Worm (Caenorhabditis elegans): ENCODE measurements around the gene toc-1.

toc-1 gene

DNA sequence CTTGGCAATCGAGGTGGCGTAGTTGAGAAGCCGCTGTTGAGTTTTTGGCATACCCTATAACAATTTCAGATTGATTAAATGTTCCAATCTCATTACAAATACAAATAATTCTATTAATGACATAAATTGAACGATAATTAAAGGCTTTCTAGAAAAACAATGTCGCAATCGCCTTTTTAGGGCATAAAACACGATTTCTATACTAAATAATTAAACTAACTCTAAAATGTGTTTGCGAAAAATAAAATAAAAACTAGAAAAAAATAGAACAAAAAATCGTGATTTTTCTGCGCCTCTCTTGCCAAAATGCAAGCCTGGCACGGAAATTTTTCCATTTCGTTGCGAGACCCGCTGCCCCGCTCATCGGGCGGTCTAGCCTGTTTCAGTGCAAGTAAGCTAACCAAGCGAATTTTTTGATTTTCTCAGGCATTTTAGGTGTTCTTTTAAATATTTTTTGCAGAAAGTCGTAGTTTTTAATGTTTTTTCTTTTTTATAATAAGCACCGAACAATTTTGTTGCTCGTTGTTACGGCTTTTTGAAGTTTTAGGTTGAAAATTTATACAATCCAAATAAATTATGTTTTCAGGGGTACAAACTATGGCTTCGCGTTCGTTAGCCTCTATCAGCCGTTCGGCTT lies 47.1 kb upstream of the toc-1 start, which contains the start of the genes C34E10.12, C34E10.10 and atp-2 (continued):
- TF ChIP-seq aha-1 (tag; optimal IDR thresholded peaks at IDR 0.05) = peak; percentile 59
- TF ChIP-seq zag-1 (tag; optimal IDR thresholded peaks at IDR 0.05) = no peak
- peak; percentile 97 for TF ChIP-seq C16A3.4 (tag; optimal IDR thresholded peaks at IDR 0.05)
- peak; percentile 90 for TF ChIP-seq rnt-1 (tag; optimal IDR thresholded peaks at IDR 0.05)
- TF ChIP-seq mep-1 (tag; optimal IDR thresholded peaks at IDR 0.05) = peak; percentile 83
- peak; percentile 48 for TF ChIP-seq sox-4 (tag; optimal IDR thresholded peaks at IDR 0.05)
- no peak for TF ChIP-seq sup-37 (GFP tag; optimal IDR thresholded peaks at IDR 0.05)
- no peak for TF ChIP-seq Y116A8C.19 (tag; optimal IDR thresholded peaks at IDR 0.05; ENCODE audit: borderline replicate concordance)
- peak; percentile 31 for TF ChIP-seq ceh-90 (tag; optimal IDR thresholded peaks at IDR 0.05)
- TF ChIP-seq dpl-1 (GFP tag; optimal IDR thresholded peaks at IDR 0.05) = peak; percentile 79 to 85 (median 82)
- TF ChIP-seq zip-4 (GFP tag; optimal IDR thresholded peaks at IDR 0.05) = peak; percentile 40

- TF ChIP-seq efl-1 (optimal IDR thresholded peaks at IDR 0.05) (no peak), efl-1 (GFP tag; optimal IDR thresholded peaks at IDR 0.05 in 1 of 2) (peak in 1 of 2 experiments; percentile 90), nhr-28 (tag; optimal IDR thresholded peaks at IDR 0.05) (no peak), ama-1 (optimal IDR thresholded peaks at IDR 0.05) (peak; percentile 20)
Measured at ce11 chrIII:5228839-5229238, 46.2 kb upstream of the toc-1 start.

DNA sequence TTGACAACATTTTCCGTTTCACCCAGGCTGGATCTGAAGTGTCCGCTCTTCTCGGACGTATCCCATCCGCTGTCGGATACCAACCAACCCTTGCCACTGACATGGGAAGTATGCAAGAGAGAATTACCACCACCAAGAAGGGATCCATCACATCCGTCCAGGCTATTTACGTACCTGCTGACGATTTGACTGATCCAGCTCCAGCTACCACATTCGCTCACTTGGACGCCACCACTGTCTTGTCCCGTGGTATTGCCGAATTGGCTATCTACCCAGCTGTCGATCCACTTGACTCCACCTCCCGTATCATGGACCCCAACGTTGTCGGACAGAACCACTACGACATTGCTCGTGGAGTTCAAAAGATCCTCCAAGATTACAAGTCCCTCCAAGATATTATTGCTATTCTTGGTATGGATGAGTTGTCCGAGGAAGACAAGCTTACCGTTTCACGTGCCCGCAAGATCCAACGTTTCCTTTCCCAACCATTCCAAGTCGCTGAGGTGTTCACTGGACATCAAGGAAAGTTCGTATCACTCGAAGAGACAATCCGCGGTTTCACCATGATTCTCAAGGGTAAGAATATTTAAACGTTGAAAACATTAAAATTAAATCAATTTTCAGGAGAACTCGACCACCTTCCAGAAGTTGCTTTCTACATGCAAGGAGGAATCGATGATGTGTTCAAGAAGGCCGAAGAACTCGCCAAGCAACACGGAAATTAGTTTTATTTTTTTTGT lies 45.4 kb upstream of the toc-1 start:
- no peak for TF ChIP-seq pqm-1 (tag; optimal IDR thresholded peaks at IDR 0.05)
- TF ChIP-seq nhr-85 (tag) = peak; percentile 59
- no peak for TF ChIP-seq efl-1 (optimal IDR thresholded peaks at IDR 0.05)
- peak in 1 of 2 experiments; percentile 90 for TF ChIP-seq efl-1 (GFP tag; optimal IDR thresholded peaks at IDR 0.05 in 1 of 2)
- peak; percentile 33 for TF ChIP-seq nhr-76 (tag; optimal IDR thresholded peaks at IDR 0.05)
- TF ChIP-seq alr-1 (tag; optimal IDR thresholded peaks at IDR 0.05; ENCODE audit: borderline replicate concordance) = peak; percentile 94

DNA sequence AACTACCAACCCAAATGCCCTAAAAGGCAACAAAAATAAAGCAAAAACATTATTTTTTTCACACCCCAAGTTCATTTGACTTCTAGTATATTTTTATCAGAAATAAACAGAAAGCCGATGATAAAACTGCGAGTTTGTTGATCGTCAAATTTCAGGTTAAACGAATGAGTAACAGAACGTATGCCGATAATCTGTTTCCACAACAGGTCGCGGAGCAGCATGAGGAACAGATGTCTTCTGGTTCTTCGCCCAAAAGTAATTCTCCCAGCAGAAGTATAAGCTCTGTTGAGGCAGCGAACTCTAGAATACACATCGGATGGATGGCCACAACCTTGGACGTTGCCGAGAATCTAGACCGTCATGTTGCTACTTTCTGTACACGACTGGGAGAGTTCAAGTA lies 44.6 kb upstream of the toc-1 start, which contains the start of gene prmt-5:
prmt-5 (plus strand) TSS at position 141 of the 400 bp plus-strand sequence.
- TF ChIP-seq nhr-12 (tag; optimal IDR thresholded peaks at IDR 0.05) (no peak), skn-1 (tag; optimal IDR thresholded peaks at IDR 0.05) (no peak), ceh-8 (GFP tag; optimal IDR thresholded peaks at IDR 0.05) (no peak), elt-3 (tag; optimal IDR thresholded peaks at IDR 0.05) (no peak), grh-1 (GFP tag; IDR thresholded peaks at IDR 0.05) (no peak), nhr-71 (tag; optimal IDR thresholded peaks at IDR 0.05) (peak; percentile 51), nhr-19 (GFP tag; conservative IDR thresholded peaks at IDR 0.05) (peak; percentile 25; the same call in 1 of the 2 replicates), fos-1 (tag; optimal IDR thresholded peaks at IDR 0.05) (peak; percentile 14), lin-13 (GFP tag; optimal IDR thresholded peaks at IDR 0.05) (no peak), mef-2 (tag; optimal IDR thresholded peaks at IDR 0.05) (no peak), pag-3 (tag; optimal IDR thresholded peaks at IDR 0.05; ENCODE audit: borderline replicate concordance, insufficient read depth) (no peak), pax-3 (tag; optimal IDR thresholded peaks at IDR 0.05) (no peak), unc-86 (tag; optimal IDR thresholded peaks at IDR 0.05) (no peak), dpl-1 (GFP tag; optimal IDR thresholded peaks at IDR 0.05) (no peak), vab-15 (tag; optimal IDR thresholded peaks at IDR 0.05) (no peak), sox-4 (tag; optimal IDR thresholded peaks at IDR 0.05) (no peak), efl-3 (GFP tag; optimal IDR thresholded peaks at IDR 0.05) (no peak), nhr-28 (tag; optimal IDR thresholded peaks at IDR 0.05) (no peak), lsy-2 (tag; optimal IDR thresholded peaks at IDR 0.05) (peak in 1 of 2 experiments; percentile 21), Y116A8C.19 (tag; optimal IDR thresholded peaks at IDR 0.05; ENCODE audit: borderline replicate concordance) (no peak), nhr-77 (tag; optimal IDR thresholded peaks at IDR 0.05) (no peak), nhr-76 (tag; optimal IDR thresholded peaks at IDR 0.05) (no peak), aha-1 (tag; optimal IDR thresholded peaks at IDR 0.05) (no peak), hlh-4 (tag; optimal IDR thresholded peaks at IDR 0.05) (no peak), dsc-1 (tag; optimal IDR thresholded peaks at IDR 0.05) (no peak), tbx-2 (tag; optimal IDR thresholded peaks at IDR 0.05) (no peak), unc-130 (tag; optimal IDR thresholded peaks at IDR 0.05) (no peak), swsn-7 (tag; optimal IDR thresholded peaks at IDR 0.05) (no peak), ama-1 (optimal IDR thresholded peaks at IDR 0.05) (peak; percentile 90), efl-1 (optimal IDR thresholded peaks at IDR 0.05) (peak; percentile 21 to 41), efl-1 (GFP tag; optimal IDR thresholded peaks at IDR 0.05 in 1 of 2) (peak in 1 of 2 experiments; percentile 77), nhr-20 (tag; optimal IDR thresholded peaks at IDR 0.05) (peak; percentile 36), rnt-1 (tag; optimal IDR thresholded peaks at IDR 0.05) (peak; percentile 15), sptf-1 (tag; optimal IDR thresholded peaks at IDR 0.05) (no peak), unc-62 (GFP tag; optimal IDR thresholded peaks at IDR 0.05) (no peak)

Data from whole organism, L1 larva.